Fruit fly (Drosophila melanogaster) whole organism, prepupa: ENCODE results near the gene tai.

Source experiments
- Blimp-1 ChIP-seq: fragments of 200-800 bp; sonication (Bioruptor generic); optimal IDR thresholded peaks from 3 replicates; lab custom pipeline; 2017; ENCODE audit warnings: missing biosample characterization, missing genetic modification characterization, mild to moderate bottlenecking, moderate library complexity, missing genetic modification reagents
- CG10631 ChIP-seq: fragments of 200-800 bp; sonication (Bioruptor generic); optimal IDR thresholded peaks from 2 replicates; lab custom pipeline; 2016; ENCODE audit warnings: missing biosample characterization, missing genetic modification characterization
- CG10669 ChIP-seq: fragments of 200-800 bp; sonication (Bioruptor generic); optimal IDR thresholded peaks from 3 replicates; lab custom pipeline; 2018; ENCODE audit warnings: missing biosample characterization, mild to moderate bottlenecking, missing genetic modification characterization, moderate library complexity
- CG11294 ChIP-seq: fragments of 200-800 bp; sonication (Bioruptor generic); IDR thresholded peaks from 2 replicates; pipeline ENCODE4 v1.3.6; 2022; ENCODE audit warnings: missing biosample characterization, missing genetic modification characterization
- CG15336 ChIP-seq: fragments of 200-800 bp; sonication (Bioruptor generic); IDR thresholded peaks from 2 replicates; pipeline ENCODE4 v1.3.6; 2022; ENCODE audit warnings: missing biosample characterization, missing genetic modification characterization
- CG1621 ChIP-seq: fragments of 200-800 bp; sonication (Bioruptor generic); optimal IDR thresholded peaks from 3 replicates; lab custom pipeline; 2018; ENCODE audit warnings: missing biosample characterization, mild to moderate bottlenecking, missing genetic modification characterization
- CG16779 ChIP-seq: fragments of 200-800 bp; sonication (Bioruptor generic); optimal IDR thresholded peaks from 3 replicates; lab custom pipeline; 2017; ENCODE audit warnings: missing biosample characterization, mild to moderate bottlenecking, missing genetic modification characterization
- CG3032 ChIP-seq: fragments of 200-800 bp; optimal IDR thresholded peaks from 2 replicates; lab custom pipeline; 2019; ENCODE audit warnings: missing biosample characterization, mild to moderate bottlenecking, missing genetic modification characterization, moderate library complexity
- CG31627 ChIP-seq: fragments of 200-800 bp; sonication (Bioruptor generic); optimal IDR thresholded peaks from 3 replicates; lab custom pipeline; 2016; ENCODE audit warnings: missing biosample characterization, missing genetic modification characterization
- CG32006 ChIP-seq: fragments of 200-800 bp; sonication (Bioruptor generic); optimal IDR thresholded peaks from 3 replicates; lab custom pipeline; 2017; ENCODE audit warnings: missing biosample characterization, mild to moderate bottlenecking, missing genetic modification characterization
- CG34406 ChIP-seq: fragments of 200-800 bp; sonication (Bioruptor generic); optimal IDR thresholded peaks from 3 replicates; lab custom pipeline; 2016; ENCODE audit warnings: missing biosample characterization, missing genetic modification characterization
- CG3919 ChIP-seq: fragments of 200-800 bp; sonication (Bioruptor generic); optimal IDR thresholded peaks from 3 replicates; lab custom pipeline; 2016; ENCODE audit warnings: missing biosample characterization, missing genetic modification characterization
- CG4318 ChIP-seq: fragments of 200-800 bp; sonication (Bioruptor generic); optimal IDR thresholded peaks from 3 replicates; lab custom pipeline; 2017; ENCODE audit warnings: missing biosample characterization, mild to moderate bottlenecking, missing genetic modification characterization
- CG6163 ChIP-seq: fragments of 200-800 bp; sonication (Bioruptor generic); IDR thresholded peaks from 3 replicates; pipeline ENCODE4 v1.3.6; 2022; ENCODE audit warnings: missing biosample characterization, missing genetic modification characterization
- CG6276 ChIP-seq: fragments of 200-800 bp; sonication (Bioruptor generic); optimal IDR thresholded peaks from 2 replicates; lab custom pipeline; 2017; ENCODE audit warnings: missing biosample characterization, mild to moderate bottlenecking, missing genetic modification characterization
- CG6792 ChIP-seq: fragments of 200-800 bp; sonication (Bioruptor generic); optimal IDR thresholded peaks from 3 replicates; lab custom pipeline; 2016; ENCODE audit warnings: missing biosample characterization, missing genetic modification characterization
- CG6808 ChIP-seq: fragments of 200-800 bp; sonication (Bioruptor generic); optimal IDR thresholded peaks from 3 replicates; lab custom pipeline; 2017; ENCODE audit warnings: missing biosample characterization, missing genetic modification characterization, mild to moderate bottlenecking, moderate library complexity, missing genetic modification reagents
- CG6854 ChIP-seq: fragments of 200-800 bp; sonication (Bioruptor generic); optimal IDR thresholded peaks from 2 replicates; lab custom pipeline; 2017; ENCODE audit warnings: missing biosample characterization, mild to moderate bottlenecking, missing genetic modification characterization
- CG7368 ChIP-seq: fragments of 200-800 bp; sonication (Bioruptor generic); optimal IDR thresholded peaks from 3 replicates; lab custom pipeline; 2016; ENCODE audit warnings: missing biosample characterization, missing genetic modification characterization
- CG8319 ChIP-seq: fragments of 200-800 bp; sonication (Bioruptor generic); optimal IDR thresholded peaks from 3 replicates; lab custom pipeline; 2016; ENCODE audit warnings: missing biosample characterization, missing genetic modification characterization
- CG8632 ChIP-seq: fragments of 200-800 bp; sonication (Bioruptor generic); optimal IDR thresholded peaks from 3 replicates; lab custom pipeline; 2016; ENCODE audit warnings: missing biosample characterization, missing genetic modification characterization
- Eip78C ChIP-seq: fragments of 200-800 bp; sonication (Bioruptor generic); peaks from one replicate; lab custom pipeline; 2016; ENCODE audit warnings: missing biosample characterization, missing genetic modification characterization
- Ets21C ChIP-seq: fragments of 200-800 bp; sonication (Bioruptor generic); optimal IDR thresholded peaks from 3 replicates; lab custom pipeline; 2016; ENCODE audit warnings: missing biosample characterization, missing genetic modification characterization
- Ets96B ChIP-seq: fragments of 200-800 bp; optimal IDR thresholded peaks from 2 replicates; lab custom pipeline; 2019; ENCODE audit warnings: missing biosample characterization, mild to moderate bottlenecking, missing genetic modification characterization, moderate library complexity
- Gug ChIP-seq: fragments of 200-800 bp; sonication (Bioruptor generic); IDR thresholded peaks from 2 replicates; pipeline ENCODE4 v1.3.6; 2022; ENCODE audit warnings: missing biosample characterization, missing genetic modification characterization
- Hr39 ChIP-seq: fragments of 200-800 bp; sonication (Bioruptor generic); optimal IDR thresholded peaks from 2 replicates; lab custom pipeline; 2016; ENCODE audit warnings: missing biosample characterization, missing genetic modification characterization
- Hr4 ChIP-seq: fragments of 200-800 bp; sonication (Bioruptor generic); optimal IDR thresholded peaks from 3 replicates; lab custom pipeline; 2016; ENCODE audit warnings: missing biosample characterization, missing genetic modification characterization
- Met ChIP-seq: fragments of 200-800 bp; sonication (Bioruptor generic); optimal IDR thresholded peaks from 3 replicates; lab custom pipeline; 2016; ENCODE audit warnings: missing biosample characterization, missing genetic modification characterization
- OdsH ChIP-seq: fragments of 200-800 bp; sonication (Bioruptor generic); optimal IDR thresholded peaks from 3 replicates; lab custom pipeline; 2016; ENCODE audit warnings: missing biosample characterization, missing genetic modification characterization
- Sox102F ChIP-seq: fragments of 200-800 bp; sonication (Bioruptor generic); optimal IDR thresholded peaks from 2 replicates; lab custom pipeline; 2016; ENCODE audit warnings: missing biosample characterization, mild to moderate bottlenecking, missing genetic modification characterization
- Sox14 ChIP-seq: fragments of 200-800 bp; sonication (Bioruptor generic); optimal IDR thresholded peaks from 3 replicates; lab custom pipeline; 2016; ENCODE audit warnings: missing biosample characterization, missing genetic modification characterization
- acj6 ChIP-seq: fragments of 200-800 bp; sonication (Bioruptor generic); optimal IDR thresholded peaks from 3 replicates; lab custom pipeline; 2016; ENCODE audit warnings: missing biosample characterization, missing genetic modification characterization
- cyc ChIP-seq: fragments of 200-800 bp; sonication (Bioruptor generic); optimal IDR thresholded peaks from 3 replicates; lab custom pipeline; 2016; ENCODE audit warnings: missing biosample characterization, missing genetic modification characterization
- eg ChIP-seq: fragments of 200-800 bp; sonication (Bioruptor generic); IDR thresholded peaks from 3 replicates; pipeline ENCODE4 v1.3.6; 2022; ENCODE audit warnings: missing biosample characterization, missing genetic modification characterization
- esn ChIP-seq: fragments of 200-800 bp; sonication (Bioruptor generic); optimal IDR thresholded peaks from 2 replicates; lab custom pipeline; 2016; ENCODE audit warnings: missing biosample characterization, mild to moderate bottlenecking, missing genetic modification characterization, moderate library complexity
- fd59A ChIP-seq: fragments of 200-800 bp; sonication (Bioruptor generic); optimal IDR thresholded peaks from 2 replicates; lab custom pipeline; 2017; ENCODE audit warnings: missing biosample characterization, mild to moderate bottlenecking, missing genetic modification characterization, missing genetic modification reagents
- lz ChIP-seq: fragments of 200-800 bp; sonication (Bioruptor generic); optimal IDR thresholded peaks from 3 replicates; lab custom pipeline; 2016; ENCODE audit warnings: missing biosample characterization, missing genetic modification characterization
- net ChIP-seq: fragments of 200-800 bp; sonication (Bioruptor generic); optimal IDR thresholded peaks from 3 replicates; lab custom pipeline; 2016; ENCODE audit warnings: missing biosample characterization, missing genetic modification characterization
- pdm3 ChIP-seq: fragments of 200-800 bp; sonication (Bioruptor generic); optimal IDR thresholded peaks from 3 replicates; lab custom pipeline; 2016; ENCODE audit warnings: missing biosample characterization, missing genetic modification characterization
- salr ChIP-seq, 2 experiments: fragments of 200-800 bp; sonication (Bioruptor generic); optimal IDR thresholded peaks; 3 replicates each; lab custom pipeline; 2016 to 2018; ENCODE audit warnings: missing biosample characterization in 2 of 2, missing genetic modification characterization in 2 of 2, mild to moderate bottlenecking in 1 of 2
- spab ChIP-seq: fragments of 200-800 bp; sonication (Bioruptor generic); optimal IDR thresholded peaks from 2 replicates; lab custom pipeline; 2017; ENCODE audit warnings: missing biosample characterization, mild to moderate bottlenecking, missing genetic modification characterization, missing genetic modification reagents
- ss ChIP-seq, 2 experiments: fragments of 200-800 bp; sonication (Bioruptor generic); optimal IDR thresholded peaks; 2 replicates in 1 of 2; 3 replicates in 1 of 2; lab custom pipeline; 2017 to 2018; ENCODE audit warnings: mild to moderate bottlenecking in 2 of 2, missing biosample characterization in 2 of 2, missing genetic modification characterization in 2 of 2, moderate library complexity in 1 of 2
- svp ChIP-seq: fragments of 200-800 bp; sonication (Bioruptor generic); peaks from one replicate; lab custom pipeline; 2016; ENCODE audit warnings: missing biosample characterization, missing genetic modification characterization
- topi ChIP-seq: fragments of 200-800 bp; sonication (Bioruptor generic); optimal IDR thresholded peaks from 3 replicates; lab custom pipeline; 2016; ENCODE audit warnings: missing biosample characterization, missing genetic modification characterization

Gene tai

DNA sequence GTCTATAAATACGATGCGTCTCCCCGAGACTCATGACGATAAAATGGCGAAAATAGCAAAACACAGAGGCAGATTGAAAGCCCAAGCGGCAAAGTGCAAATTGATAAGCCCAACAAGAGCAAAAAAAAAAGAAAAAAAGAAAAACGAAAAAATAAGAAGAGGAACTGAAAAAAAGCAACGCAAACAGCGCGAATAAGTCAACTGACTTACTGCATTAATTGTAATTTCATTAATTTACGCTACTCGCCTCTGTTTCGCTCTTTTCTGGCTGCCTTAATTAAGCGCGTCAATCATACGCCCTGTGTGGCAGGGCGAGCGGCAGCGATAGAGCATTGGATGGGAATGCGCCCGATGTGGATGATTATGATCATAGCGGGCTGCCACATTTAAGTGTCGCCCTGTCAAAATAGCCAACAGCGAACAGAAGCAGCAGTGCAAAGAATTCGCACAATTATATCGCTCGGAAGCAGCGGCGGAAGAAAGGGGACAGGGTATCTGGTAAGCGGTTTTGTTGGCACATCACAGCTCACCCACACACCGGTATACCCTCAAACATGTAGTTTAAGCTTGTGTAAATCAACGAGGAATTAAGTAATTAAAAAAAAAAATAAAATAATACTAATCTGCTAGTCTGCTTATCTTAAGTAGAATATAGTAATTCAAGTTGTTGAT lies 65.3 kb downstream of the tai start (continued):
- TF ChIP-seq Hr39 (peak; percentile 39), Sox14 (GFP tag; lab: Kevin White, UChicago) (peak; percentile 51), topi (GFP tag; lab: Kevin White, UChicago) (peak; percentile 42), esn (GFP tag; lab: Kevin White, UChicago) (no peak), eg (peak; percentile 91), CG8319 (GFP tag; lab: Kevin White, UChicago) (no peak), CG1621 (tag; lab: Kevin White, UChicago) (peak; percentile 51), cyc (GFP tag; lab: Kevin White, UChicago) (no peak), Ets21C (GFP tag; lab: Kevin White, UChicago) (no peak), CG6808 (GFP tag; lab: Kevin White, UChicago) (peak; percentile 75), Eip78C (peak; percentile 71), Gug (GFP tag; lab: Robert Waterston, UW) (peak; percentile 31; the same call in 1 of the 2 replicates), Hr4 (peak; percentile 25), Sox102F (GFP tag; lab: Kevin White, UChicago) (no peak), acj6 (GFP tag; lab: Kevin White, UChicago) (no peak), OdsH (GFP tag; lab: Kevin White, UChicago) (peak; percentile 21), CG4318 (GFP tag; lab: Kevin White, UChicago) (no peak), CG16779 (tag; lab: Kevin White, UChicago) (peak; percentile 76), fd59A (GFP tag; lab: Kevin White, UChicago) (no peak), CG3032 (tag; lab: Kevin White, UChicago) (peak; percentile 36), Met (GFP tag; lab: Kevin White, UChicago) (peak; percentile 16), CG10669 (GFP tag; lab: Kevin White, UChicago) (peak; percentile 37), CG6276 (GFP tag; lab: Kevin White, UChicago) (peak; percentile 78), CG6854 (GFP tag; lab: Kevin White, UChicago) (peak; percentile 43), CG6792 (peak; percentile 49), CG15336 (GFP tag; lab: Robert Waterston, UW) (peak; percentile 66), Blimp-1 (GFP tag; lab: Kevin White, UChicago) (no peak)

DNA sequence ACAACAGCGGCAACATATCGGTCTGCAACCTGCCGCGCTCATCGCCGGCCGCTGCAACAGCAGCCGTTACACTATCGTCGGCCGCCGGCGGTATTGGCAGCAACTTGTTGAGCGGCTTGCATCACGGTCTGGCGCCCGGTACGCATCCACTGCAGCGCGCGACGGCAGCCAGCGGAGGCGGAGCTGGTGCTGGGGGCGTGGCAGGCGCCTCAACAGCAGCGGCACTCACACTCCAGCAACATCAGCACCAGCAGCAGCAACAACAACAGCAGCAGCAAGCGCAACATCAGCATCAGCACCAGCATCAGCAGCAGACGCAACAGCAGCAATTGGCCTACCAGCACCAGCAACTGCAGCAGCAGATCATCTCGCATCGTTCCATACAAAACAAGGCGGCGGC lies 67.5 kb downstream of the tai start:
- TF ChIP-seq Ets21C (GFP tag; lab: Kevin White, UChicago): no peak
- TF ChIP-seq CG6854 (GFP tag; lab: Kevin White, UChicago): no peak
- TF ChIP-seq CG6276 (GFP tag; lab: Kevin White, UChicago): no peak
- TF ChIP-seq CG6792: no peak
- no peak for TF ChIP-seq CG1621 (tag; lab: Kevin White, UChicago)
- no peak for TF ChIP-seq CG10631 (GFP tag; lab: Kevin White, UChicago)
- no peak for TF ChIP-seq CG3032 (tag; lab: Kevin White, UChicago)
- TF ChIP-seq Ets96B: no peak
- no peak for TF ChIP-seq lz (GFP tag; lab: Kevin White, UChicago)
- no peak for TF ChIP-seq CG6163 (GFP tag; lab: Robert Waterston, UW)
- no peak for TF ChIP-seq cyc (GFP tag; lab: Kevin White, UChicago)
- TF ChIP-seq CG11294: no peak
- TF ChIP-seq CG32006 (GFP tag; lab: Kevin White, UChicago): no peak
- no peak for TF ChIP-seq acj6 (GFP tag; lab: Kevin White, UChicago)
- TF ChIP-seq, all 60 proteins: peak for 0

- peak; percentile 71 for TF ChIP-seq Met (GFP tag; lab: Kevin White, UChicago)
- TF ChIP-seq CG4318 (GFP tag; lab: Kevin White, UChicago): no peak
- no peak for TF ChIP-seq CG10631 (GFP tag; lab: Kevin White, UChicago)
- TF ChIP-seq CG11294: no peak
- peak; percentile 44 for TF ChIP-seq CG8632 (GFP tag; lab: Kevin White, UChicago)
- TF ChIP-seq CG7368: peak; percentile 46
- no peak for TF ChIP-seq CG1621 (tag; lab: Kevin White, UChicago)
- TF ChIP-seq CG31627: peak; percentile 64
- no peak for TF ChIP-seq CG6854 (GFP tag; lab: Kevin White, UChicago)
- peak; percentile 87 for TF ChIP-seq svp
- TF ChIP-seq ss (GFP tag; optimal IDR thresholded peaks at IDR 0.05; lab: Kevin White, UChicago): no peak
- TF ChIP-seq spab (GFP tag; lab: Kevin White, UChicago): no peak
- TF ChIP-seq topi (GFP tag; lab: Kevin White, UChicago): peak; percentile 73
- TF ChIP-seq net (GFP tag; lab: Kevin White, UChicago): peak; percentile 20
- TF ChIP-seq pdm3 (GFP tag; lab: Kevin White, UChicago): no peak
- no peak for TF ChIP-seq CG32006 (GFP tag; lab: Kevin White, UChicago)
- TF ChIP-seq CG15336 (GFP tag; lab: Robert Waterston, UW): peak; percentile 38; the same call in 1 of the 2 replicates
- TF ChIP-seq cyc (GFP tag; lab: Kevin White, UChicago): peak; percentile 60
- TF ChIP-seq eg: peak; percentile 43; the same call in 1 of the 3 replicates
- no peak for TF ChIP-seq salr (GFP tag; optimal IDR thresholded peaks at IDR 0.05; lab: Kevin White, UChicago)
- TF ChIP-seq lz (GFP tag; lab: Kevin White, UChicago): peak; percentile 56
- peak; percentile 70 for TF ChIP-seq CG34406 (GFP tag; lab: Kevin White, UChicago)
- peak; percentile 56 for TF ChIP-seq CG3919 (GFP tag; lab: Kevin White, UChicago)
- no peak for TF ChIP-seq CG3032 (tag; lab: Kevin White, UChicago)
These were observed 69.0 kb downstream of the tai start for dm6 chr2L:9235556-9236001.
